Worm (Caenorhabditis elegans): ENCODE results near the gene dao-2.

DNA sequence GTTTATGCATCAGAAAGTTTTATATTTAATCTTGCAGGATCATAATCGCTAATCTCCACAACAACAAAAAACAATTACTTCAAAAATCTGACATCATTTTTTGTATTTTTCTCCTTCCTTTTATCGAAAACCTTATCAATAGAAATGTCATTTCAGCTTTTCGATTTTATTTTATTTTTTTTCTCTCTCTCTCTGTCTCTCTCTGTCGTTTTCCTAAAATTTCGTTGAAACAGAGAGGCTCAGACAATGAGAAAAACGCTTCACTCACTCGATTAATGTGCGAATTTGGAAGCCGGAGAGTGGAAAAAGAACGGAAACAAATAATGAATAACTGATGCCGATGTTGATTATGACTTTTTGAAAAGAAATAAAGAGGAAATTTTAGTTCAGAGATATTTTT is 41.4 kb downstream of the dao-2 start:
- TF ChIP-seq ama-1 (optimal IDR thresholded peaks at IDR 0.05): no peak
- no peak for TF ChIP-seq ets-7 (tag; optimal IDR thresholded peaks at IDR 0.05)
- no peak for TF ChIP-seq hmbx-1 (tag; optimal IDR thresholded peaks at IDR 0.05)
- no peak for TF ChIP-seq sea-1 (GFP tag; conservative IDR thresholded peaks at IDR 0.05)
- TF ChIP-seq tbx-11 (GFP tag; IDR thresholded peaks at IDR 0.05): no peak
- TF ChIP-seq flt-1 (GFP tag; IDR thresholded peaks at IDR 0.05): no peak
- no peak for TF ChIP-seq F13C5.2 (tag; optimal IDR thresholded peaks at IDR 0.05)
- no peak for TF ChIP-seq B0310.2 (tag; optimal IDR thresholded peaks at IDR 0.05)
- no peak for TF ChIP-seq hnd-1 (tag; optimal IDR thresholded peaks at IDR 0.05)
- TF ChIP-seq scrt-1 (GFP tag; IDR thresholded peaks at IDR 0.05): no peak
